Worm (Caenorhabditis elegans) whole organism, L3 larva: ENCODE data around the gene Y57G11C.8.

ENCODE experiments used
- R02D3.7 ChIP-seq: fragments of 150-350 bp; optimal IDR thresholded peaks from 2 replicates; lab custom pipeline; 2014; ENCODE audit warnings: missing biosample characterization, missing genetic modification characterization
- ama-1 ChIP-seq: fragments of 150-350 bp; optimal IDR thresholded peaks from 2 replicates; lab custom pipeline; 2018
- ceh-16 ChIP-seq: sonication (generic microtip); optimal IDR thresholded peaks from 2 replicates; lab custom pipeline; 2017; ENCODE audit warnings: missing biosample characterization, missing genetic modification characterization
- ceh-28 ChIP-seq: fragments of 150-350 bp; optimal IDR thresholded peaks from 2 replicates; lab custom pipeline; 2014; ENCODE audit warnings: missing biosample characterization, missing genetic modification reagents, missing genetic modification characterization
- ceh-9 ChIP-seq: sonication (generic microtip); optimal IDR thresholded peaks from 2 replicates; lab custom pipeline; 2018; ENCODE audit warnings: missing biosample characterization, missing genetic modification characterization
- daf-12 ChIP-seq: fragments of 150-350 bp; optimal IDR thresholded peaks from 2 replicates; lab custom pipeline; 2014; ENCODE audit warnings: missing biosample characterization, missing genetic modification reagents, missing genetic modification characterization
- egl-27 ChIP-seq: sonication (generic microtip); optimal IDR thresholded peaks from 4 replicates; lab custom pipeline; 2017; ENCODE audit warnings: missing biosample characterization, missing genetic modification reagents, missing genetic modification characterization
- egl-5 ChIP-seq: fragments of 150-350 bp; optimal IDR thresholded peaks from 2 replicates; lab custom pipeline; 2017; ENCODE audit warnings: missing biosample characterization, missing genetic modification reagents, missing genetic modification characterization, inconsistent platforms
- elt-1 ChIP-seq: fragments of 150-350 bp; optimal IDR thresholded peaks from 2 replicates; lab custom pipeline; 2014; ENCODE audit warnings: missing biosample characterization, missing genetic modification characterization
- elt-2 ChIP-seq: sonication (generic microtip); optimal IDR thresholded peaks from 2 replicates; lab custom pipeline; 2016; ENCODE audit warnings: missing genetic modification reagents, mild to moderate bottlenecking, missing genetic modification characterization, missing compliant biosample characterization
- elt-3 ChIP-seq, 3 experiments: fragments of 150-350 bp in 1 of 3; sonication (generic microtip) in 2 of 3; optimal IDR thresholded peaks; 2 replicates in 2 of 3; 4 replicates in 1 of 3; lab custom pipeline; 2014 to 2017; ENCODE audit warnings: missing biosample characterization in 3 of 3, missing genetic modification characterization in 3 of 3
- eor-1 ChIP-seq, 2 experiments: fragments of 150-350 bp; optimal IDR thresholded peaks; 2 replicates each; lab custom pipeline; 2014 to 2018; ENCODE audit warnings: missing biosample characterization in 2 of 2, missing genetic modification characterization in 2 of 2
- fkh-2 ChIP-seq: fragments of 150-350 bp; optimal IDR thresholded peaks from 2 replicates; lab custom pipeline; 2014; ENCODE audit warnings: missing biosample characterization, missing genetic modification reagents, missing genetic modification characterization
- hmg-11 ChIP-seq: sonication (generic microtip); optimal IDR thresholded peaks from 2 replicates; lab custom pipeline; 2016; ENCODE audit warnings: missing genetic modification characterization, missing compliant biosample characterization
- jun-1 ChIP-seq: fragments of 150-350 bp; optimal IDR thresholded peaks from 2 replicates; lab custom pipeline; 2014; ENCODE audit warnings: missing biosample characterization, missing genetic modification reagents, missing genetic modification characterization
- lin-15B ChIP-seq: fragments of 150-350 bp; optimal IDR thresholded peaks from 2 replicates; lab custom pipeline; 2014; ENCODE audit warnings: missing biosample characterization, missing genetic modification characterization
- lin-39 ChIP-seq: fragments of 150-350 bp; optimal IDR thresholded peaks from 2 replicates; lab custom pipeline; 2018; ENCODE audit warnings: missing biosample characterization, missing genetic modification reagents, missing genetic modification characterization
- lsy-12 ChIP-seq: sonication (generic microtip); optimal IDR thresholded peaks from 2 replicates; lab custom pipeline; 2016; ENCODE audit warnings: mild to moderate bottlenecking, missing genetic modification characterization, missing compliant biosample characterization
- mdl-1 ChIP-seq: fragments of 150-350 bp; optimal IDR thresholded peaks from 2 replicates; lab custom pipeline; 2014; ENCODE audit warnings: missing biosample characterization, missing genetic modification characterization
- mml-1 ChIP-seq: fragments of 150-350 bp; sonication (generic microtip); optimal IDR thresholded peaks from 3 replicates; lab custom pipeline; 2014; ENCODE audit warnings: missing biosample characterization, missing genetic modification characterization
- nfya-1 ChIP-seq: sonication (generic microtip); optimal IDR thresholded peaks from 2 replicates; lab custom pipeline; 2017; ENCODE audit warnings: missing genetic modification characterization, mild to moderate bottlenecking, missing compliant biosample characterization, antibody characterized with exemption, moderate library complexity; ENCODE audit not compliant: insufficient read depth
- nhr-11 ChIP-seq: fragments of 150-350 bp; optimal IDR thresholded peaks from 2 replicates; lab custom pipeline; 2014; ENCODE audit warnings: missing biosample characterization, missing genetic modification characterization
- nhr-12 ChIP-seq: fragments of 150-350 bp; optimal IDR thresholded peaks from 2 replicates; lab custom pipeline; 2014; ENCODE audit warnings: missing biosample characterization, missing genetic modification characterization
- nhr-23 ChIP-seq: fragments of 150-350 bp; optimal IDR thresholded peaks from 2 replicates; lab custom pipeline; 2014; ENCODE audit warnings: missing biosample characterization, missing genetic modification reagents, missing genetic modification characterization
- nhr-25 ChIP-seq: sonication (generic microtip); optimal IDR thresholded peaks from 2 replicates; lab custom pipeline; 2017; ENCODE audit warnings: missing biosample characterization, missing genetic modification characterization
- nhr-43 ChIP-seq: sonication (generic microtip); optimal IDR thresholded peaks from 2 replicates; lab custom pipeline; 2016; ENCODE audit warnings: mild to moderate bottlenecking, missing genetic modification characterization, missing compliant biosample characterization; ENCODE audit not compliant: poor library complexity, severe bottlenecking
- nhr-67 ChIP-seq: fragments of 150-350 bp; optimal IDR thresholded peaks from 2 replicates; lab custom pipeline; 2014; ENCODE audit warnings: missing biosample characterization, missing genetic modification characterization
- nhr-76 ChIP-seq: fragments of 150-350 bp; sonication (generic microtip); optimal IDR thresholded peaks from 5 replicates; lab custom pipeline; 2014; ENCODE audit warnings: missing biosample characterization, missing genetic modification characterization
- nhr-77 ChIP-seq: fragments of 150-350 bp; optimal IDR thresholded peaks from 2 replicates; lab custom pipeline; 2014; ENCODE audit warnings: missing biosample characterization, missing genetic modification characterization
- pha-4 ChIP-seq: fragments of 150-350 bp; optimal IDR thresholded peaks from 2 replicates; lab custom pipeline; 2014; ENCODE audit warnings: missing biosample characterization, missing genetic modification reagents, missing genetic modification characterization
- pqm-1 ChIP-seq: fragments of 150-350 bp; optimal IDR thresholded peaks from 2 replicates; lab custom pipeline; 2017; ENCODE audit warnings: missing biosample characterization, missing genetic modification characterization, inconsistent platforms
- sea-2 ChIP-seq: fragments of 150-350 bp; sonication (generic microtip); optimal IDR thresholded peaks from 4 replicates; lab custom pipeline; 2014; ENCODE audit warnings: missing biosample characterization, missing genetic modification reagents, missing genetic modification characterization
- skn-1 ChIP-seq: fragments of 150-350 bp; optimal IDR thresholded peaks from 2 replicates; lab custom pipeline; 2014; ENCODE audit warnings: missing biosample characterization, missing genetic modification characterization
- snpc-4 ChIP-seq: fragments of 150-350 bp; optimal IDR thresholded peaks from 2 replicates; lab custom pipeline; 2014; ENCODE audit warnings: missing biosample characterization, missing genetic modification characterization
- tbx-2 ChIP-seq: sonication (generic microtip); optimal IDR thresholded peaks from 2 replicates; lab custom pipeline; 2016; ENCODE audit warnings: mild to moderate bottlenecking, missing genetic modification characterization, missing compliant biosample characterization
- zag-1 ChIP-seq: fragments of 150-350 bp; optimal IDR thresholded peaks from 2 replicates; lab custom pipeline; 2014; ENCODE audit warnings: missing biosample characterization, missing genetic modification characterization
- ztf-11 ChIP-seq: fragments of 150-350 bp; optimal IDR thresholded peaks from 2 replicates; lab custom pipeline; 2014; ENCODE audit warnings: missing biosample characterization, missing genetic modification characterization
- ztf-4 ChIP-seq: fragments of 150-350 bp; optimal IDR thresholded peaks from 2 replicates; lab custom pipeline; 2014; ENCODE audit warnings: missing biosample characterization, missing genetic modification characterization

Y57G11C.8 gene

DNA sequence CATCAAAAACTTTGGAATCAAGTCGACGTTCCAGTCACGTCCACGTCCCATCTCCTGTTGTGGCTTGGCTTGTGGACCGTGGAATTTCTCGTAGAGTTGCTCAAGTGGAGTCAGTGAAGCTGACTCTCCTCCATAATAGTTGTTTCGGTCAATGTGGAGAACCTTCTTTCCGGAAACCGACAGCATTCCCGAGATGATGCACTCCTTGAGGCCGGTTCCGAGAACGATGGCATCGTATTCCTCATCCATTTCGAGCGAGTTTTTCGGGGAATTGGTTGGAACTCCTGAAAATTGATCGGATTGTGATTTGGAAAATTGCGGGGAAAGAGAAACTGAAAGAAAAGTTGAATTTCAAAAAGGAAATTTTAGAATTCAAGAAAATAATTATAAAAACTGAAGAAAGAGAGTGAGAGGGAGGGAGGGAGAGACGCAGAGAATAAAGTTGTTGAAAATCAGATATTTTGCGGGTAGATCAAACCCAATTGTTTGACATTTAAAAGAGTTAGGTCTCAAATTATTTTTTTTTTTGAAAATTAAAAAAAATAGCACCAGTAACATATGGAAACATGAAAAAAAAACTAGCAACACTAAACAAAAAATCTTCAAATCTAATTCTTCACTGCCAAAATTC lies 11.1 kb downstream of the Y57G11C.8 start, which contains the start of gene gdi-1:
TSS of gene gdi-1 (minus strand) at position 286 of the 631 bp plus-strand sequence.
- TF ChIP-seq ama-1 (peak; percentile 79), nhr-23 (peak; percentile 4), eor-1 (tag; optimal IDR thresholded peaks at IDR 0.05; lab: Kevin White, UChicago) (no peak)

ce11 chrIV:14793900-14794624 lies 12.4 kb downstream of the Y57G11C.8 start:
- TF ChIP-seq pqm-1 (tag; lab: Kevin White, UChicago) (peak; percentile 17), nhr-43 (tag; lab: Kevin White, UChicago) (peak; percentile 12), nhr-76 (no peak), ztf-4 (tag; lab: Kevin White, UChicago) (peak; percentile 28), elt-3 (tag; optimal IDR thresholded peaks at IDR 0.05; lab: Kevin White, UChicago) (no peak), ama-1 (peak; percentile 55), pha-4 (tag; lab: Kevin White, UChicago) (peak; percentile 60), fkh-2 (tag; lab: Kevin White, UChicago) (no peak), daf-12 (no peak), ceh-16 (tag; lab: Kevin White, UChicago) (no peak), jun-1 (tag; lab: Kevin White, UChicago) (peak; percentile 21), ceh-28 (peak; percentile 70), lin-39 (tag; lab: Kevin White, UChicago) (peak; percentile 15), nhr-11 (tag; lab: Kevin White, UChicago) (no peak), skn-1 (tag; lab: Kevin White, UChicago) (no peak), lin-15B (tag; lab: Kevin White, UChicago) (peak; percentile 17), hmg-11 (tag; lab: Kevin White, UChicago) (peak; percentile 48), nhr-23 (peak; percentile 43), R02D3.7 (peak; percentile 24), nhr-12 (tag; lab: Kevin White, UChicago) (no peak), tbx-2 (tag; lab: Kevin White, UChicago) (no peak), nfya-1 (tag; lab: Kevin White, UChicago) (peak; percentile 71), zag-1 (tag; lab: Kevin White, UChicago) (no peak), ceh-9 (tag; lab: Kevin White, UChicago) (no peak), elt-2 (tag; lab: Kevin White, UChicago) (peak; percentile 45), lsy-12 (tag; lab: Kevin White, UChicago) (peak; percentile 59), ztf-11 (no peak), nhr-25 (tag; lab: Kevin White, UChicago) (peak; percentile 75), elt-1 (tag; lab: Kevin White, UChicago) (peak; percentile 5), snpc-4 (tag; lab: Kevin White, UChicago) (no peak), mdl-1 (peak; percentile 23), sea-2 (GFP tag; lab: Kevin White, UChicago) (peak; percentile 97), mml-1 (tag; lab: Kevin White, UChicago) (no peak)

DNA sequence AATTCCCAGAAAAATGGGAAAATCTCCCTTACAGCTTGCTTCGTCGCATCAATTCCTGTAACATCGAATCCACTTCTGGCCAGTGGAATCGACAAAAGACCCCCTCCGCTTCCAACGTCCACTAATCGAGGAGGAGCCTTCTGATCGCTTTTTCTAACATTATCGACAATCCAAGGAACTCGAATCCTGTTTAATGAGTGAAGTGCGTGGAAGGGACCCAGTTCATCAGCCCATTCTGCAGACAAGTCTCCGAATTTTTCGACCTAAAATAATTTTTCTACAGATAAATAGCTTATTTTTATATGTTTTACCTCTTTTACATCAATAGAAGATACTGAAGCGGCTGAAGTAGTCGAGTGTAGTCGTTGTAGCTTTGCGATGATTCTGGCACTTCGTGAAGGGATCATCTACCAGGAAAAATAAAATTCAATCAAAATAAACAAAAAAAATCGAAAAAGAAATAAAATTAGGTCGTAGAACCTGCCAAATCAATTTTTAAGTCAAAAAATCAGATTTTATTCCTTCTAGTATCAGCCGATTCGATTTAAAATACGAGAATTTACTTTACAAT lies 14.4 kb downstream of the Y57G11C.8 start, which contains the start of gene coq-3:
TSS of gene coq-3 (minus strand) at position 407 of the 571 bp plus-strand sequence.
- TF ChIP-seq ama-1 (peak; percentile 83), nhr-43 (tag; lab: Kevin White, UChicago) (peak; percentile 15), ceh-9 (tag; lab: Kevin White, UChicago) (no peak), ztf-4 (tag; lab: Kevin White, UChicago) (peak; percentile 5)

ce11 chrIV:14797354-14797753 lies 15.7 kb downstream of the Y57G11C.8 start, which contains the start of the genes Y57G11C.1147 and nuo-3:
Gene Y57G11C.1147 (minus strand): TSS chrIV:14797514.
Gene nuo-3 (minus strand): TSS chrIV:14797544.
- TF ChIP-seq nhr-77 (tag; lab: Kevin White, UChicago) (no peak), egl-27 (tag; lab: Kevin White, UChicago) (no peak), hmg-11 (tag; lab: Kevin White, UChicago) (peak; percentile 30), nfya-1 (tag; lab: Kevin White, UChicago) (peak; percentile 80), lin-39 (tag; lab: Kevin White, UChicago) (peak; percentile 75), jun-1 (tag; lab: Kevin White, UChicago) (no peak), egl-5 (tag; lab: Kevin White, UChicago) (no peak), lin-15B (tag; lab: Kevin White, UChicago) (peak; percentile 45), daf-12 (no peak), ama-1 (peak; percentile 18), R02D3.7 (peak; percentile 67), nhr-67 (tag; lab: Kevin White, UChicago) (no peak)
